Fruit fly (Drosophila melanogaster) whole organism, embryonic: ENCODE results near the gene CG5966.
A peak's percentile ranks its signal among the peaks of the same experiment; 100 is the strongest.

Experiments
- Bgb ChIP-seq: fragments of 200-800 bp; sonication (Bioruptor generic); IDR thresholded peaks from 2 replicates; pipeline ENCODE4 v1.3.6; 2022; ENCODE audit warnings: missing biosample characterization, missing genetic modification characterization; ENCODE audit not compliant: partially characterized antibody
- C15 ChIP-seq: fragments of 200-800 bp; sonication (Bioruptor generic); IDR thresholded peaks from 3 replicates; pipeline ENCODE4 v1.3.6; 2022; ENCODE audit warnings: missing biosample characterization, missing genetic modification characterization
- CG10431 ChIP-seq: fragments of 200-800 bp; sonication (Bioruptor generic); optimal IDR thresholded peaks from 3 replicates; lab custom pipeline; 2018; ENCODE audit warnings: missing biosample characterization, mild to moderate bottlenecking, missing genetic modification characterization
- CG13624 ChIP-seq: fragments of 200-800 bp; sonication (Bioruptor generic); optimal IDR thresholded peaks from 2 replicates; lab custom pipeline; 2016; ENCODE audit warnings: missing biosample characterization, missing genetic modification characterization
- CG15696 ChIP-seq: fragments of 200-800 bp; sonication (Bioruptor generic); optimal IDR thresholded peaks from 2 replicates; lab custom pipeline; 2019; ENCODE audit warnings: missing biosample characterization, mild to moderate bottlenecking, missing genetic modification characterization, moderate library complexity
- CG1603 ChIP-seq: fragments of 200-800 bp; sonication (Bioruptor generic); optimal IDR thresholded peaks from 2 replicates; lab custom pipeline; 2019; ENCODE audit warnings: missing biosample characterization, mild to moderate bottlenecking, missing genetic modification characterization, moderate library complexity
- CG18011 ChIP-seq: fragments of 200-800 bp; sonication (Bioruptor generic); optimal IDR thresholded peaks from 2 replicates; lab custom pipeline; 2017; ENCODE audit warnings: missing biosample characterization, missing genetic modification characterization, mild to moderate bottlenecking, moderate library complexity, missing genotype
- CG2129 ChIP-seq: fragments of 200-800 bp; sonication (Bioruptor generic); IDR thresholded peaks from 2 replicates; pipeline ENCODE4 v1.3.6; 2022; ENCODE audit warnings: missing biosample characterization, missing genetic modification characterization; ENCODE audit not compliant: partially characterized antibody
- CG32532 ChIP-seq: fragments of 200-800 bp; sonication (Bioruptor generic); IDR thresholded peaks from 2 replicates; pipeline ENCODE4 v1.3.6; 2022; ENCODE audit warnings: missing biosample characterization, missing genetic modification characterization
- CG33213 ChIP-seq: fragments of 200-800 bp; sonication (Bioruptor generic); optimal IDR thresholded peaks from 3 replicates; lab custom pipeline; 2016; ENCODE audit warnings: missing biosample characterization, missing genetic modification characterization
- CG3407 ChIP-seq: fragments of 200-800 bp; sonication (Bioruptor generic); optimal IDR thresholded peaks from 2 replicates; lab custom pipeline; 2018; ENCODE audit warnings: missing biosample characterization, mild to moderate bottlenecking, missing genetic modification characterization
- CG4328 ChIP-seq: fragments of 200-800 bp; sonication (Bioruptor generic); optimal IDR thresholded peaks from 3 replicates; lab custom pipeline; 2017; ENCODE audit warnings: missing biosample characterization, missing genetic modification reagents, missing genetic modification characterization
- CG4820 ChIP-seq: fragments of 200-800 bp; sonication (Bioruptor generic); optimal IDR thresholded peaks from 3 replicates; lab custom pipeline; 2016; ENCODE audit warnings: missing biosample characterization, missing genetic modification characterization
- CG5953 ChIP-seq: fragments of 200-800 bp; sonication (Bioruptor generic); IDR thresholded peaks from 2 replicates; pipeline ENCODE4 v1.3.6; 2022; ENCODE audit warnings: missing biosample characterization, missing genetic modification characterization
- CG6791 ChIP-seq: fragments of 200-800 bp; sonication (Bioruptor generic); IDR thresholded peaks from 3 replicates; pipeline ENCODE4 v1.3.6; 2022; ENCODE audit warnings: missing biosample characterization, missing genetic modification characterization; ENCODE audit not compliant: partially characterized antibody
- CG7556 ChIP-seq: fragments of 200-800 bp; sonication (Bioruptor generic); optimal IDR thresholded peaks from 2 replicates; lab custom pipeline; 2017; ENCODE audit warnings: missing biosample characterization, mild to moderate bottlenecking, missing genetic modification characterization
- CG7786 ChIP-seq: fragments of 200-800 bp; sonication (Bioruptor generic); optimal IDR thresholded peaks from 2 replicates; lab custom pipeline; 2016; ENCODE audit warnings: missing biosample characterization, missing genetic modification characterization
- CG8944 ChIP-seq: fragments of 200-800 bp; sonication (Bioruptor generic); optimal IDR thresholded peaks from 3 replicates; lab custom pipeline; 2016; ENCODE audit warnings: missing biosample characterization, missing genetic modification characterization
- Camta ChIP-seq: fragments of 200-800 bp; sonication (Bioruptor generic); optimal IDR thresholded peaks from 2 replicates; lab custom pipeline; 2016; ENCODE audit warnings: missing biosample characterization, missing genetic modification characterization
- Dp ChIP-seq: fragments of 200-800 bp; sonication (Bioruptor generic); optimal IDR thresholded peaks from 2 replicates; lab custom pipeline; 2018; ENCODE audit warnings: missing biosample characterization, mild to moderate bottlenecking, missing genetic modification characterization, moderate library complexity
- E2f1 ChIP-seq: fragments of 200-800 bp; sonication (Bioruptor generic); IDR thresholded peaks from 2 replicates; pipeline ENCODE4 v1.3.6; 2022; ENCODE audit warnings: missing biosample characterization, missing genetic modification characterization
- HLH4C ChIP-seq: fragments of 200-800 bp; sonication (Bioruptor generic); IDR thresholded peaks from 3 replicates; pipeline ENCODE4 v1.3.6; 2022; ENCODE audit warnings: missing biosample characterization, missing genetic modification characterization; ENCODE audit not compliant: partially characterized antibody
- HLH54F ChIP-seq: fragments of 200-800 bp; sonication (Bioruptor generic); optimal IDR thresholded peaks from 3 replicates; lab custom pipeline; 2016; ENCODE audit warnings: missing biosample characterization, missing genetic modification characterization
- Hey ChIP-seq: fragments of 200-800 bp; sonication (Bioruptor generic); optimal IDR thresholded peaks from 3 replicates; lab custom pipeline; 2018; ENCODE audit warnings: missing biosample characterization, mild to moderate bottlenecking, missing genetic modification characterization
- NfI ChIP-seq: fragments of 200-800 bp; sonication (Bioruptor generic); optimal IDR thresholded peaks from 3 replicates; lab custom pipeline; 2018; ENCODE audit warnings: missing biosample characterization, mild to moderate bottlenecking, missing genetic modification characterization, moderate library complexity
- Rx ChIP-seq: fragments of 200-800 bp; sonication (Bioruptor generic); IDR thresholded peaks from 2 replicates; pipeline ENCODE4 v1.3.6; 2022; ENCODE audit warnings: missing biosample characterization, missing genetic modification characterization
- bcd ChIP-seq: fragments of 200-800 bp; sonication (Bioruptor generic); optimal IDR thresholded peaks from 2 replicates; lab custom pipeline; 2017; ENCODE audit warnings: missing biosample characterization, mild to moderate bottlenecking, missing genetic modification characterization
- caup ChIP-seq: fragments of 200-800 bp; sonication (Bioruptor generic); optimal IDR thresholded peaks from 3 replicates; lab custom pipeline; 2017; ENCODE audit warnings: missing biosample characterization, mild to moderate bottlenecking, missing genetic modification characterization, moderate library complexity; ENCODE audit not compliant: severe bottlenecking
- dpn ChIP-seq, 2 experiments: fragments of 200-800 bp; sonication (Bioruptor generic); optimal IDR thresholded peaks; 3 replicates each; lab custom pipeline; 2016; ENCODE audit warnings: missing biosample characterization in 2 of 2, missing genetic modification characterization in 2 of 2
- en ChIP-seq: fragments of 200-800 bp; sonication (Bioruptor generic); optimal IDR thresholded peaks from 2 replicates; lab custom pipeline; 2016; ENCODE audit warnings: missing biosample characterization, missing genetic modification characterization
- exex ChIP-seq: fragments of 200-800 bp; sonication (Bioruptor generic); optimal IDR thresholded peaks from 4 replicates; lab custom pipeline; 2018; ENCODE audit warnings: missing biosample characterization, mild to moderate bottlenecking, missing genetic modification characterization, moderate library complexity
- hbn ChIP-seq: fragments of 200-800 bp; sonication (Bioruptor generic); IDR thresholded peaks from 2 replicates; pipeline ENCODE4 v1.3.6; 2022; ENCODE audit warnings: missing biosample characterization, missing genetic modification characterization; ENCODE audit not compliant: partially characterized antibody
- klu ChIP-seq: fragments of 200-800 bp; sonication (Bioruptor generic); IDR thresholded peaks from 2 replicates; pipeline ENCODE4 v1.3.6; 2022; ENCODE audit warnings: missing biosample characterization, missing genetic modification characterization
- kni ChIP-seq: fragments of 200-800 bp; sonication (Bioruptor generic); optimal IDR thresholded peaks from 3 replicates; lab custom pipeline; 2017; ENCODE audit warnings: mild to moderate bottlenecking, missing biosample characterization, missing genetic modification reagents, missing genetic modification characterization
- lbe ChIP-seq: fragments of 200-800 bp; sonication (Bioruptor generic); optimal IDR thresholded peaks from 2 replicates; lab custom pipeline; 2016; ENCODE audit warnings: missing biosample characterization, mild to moderate bottlenecking, missing genetic modification characterization
- lilli ChIP-seq: fragments of 200-800 bp; sonication (Bioruptor generic); optimal IDR thresholded peaks from 3 replicates; lab custom pipeline; 2016; ENCODE audit warnings: missing biosample characterization, missing genetic modification characterization
- mld ChIP-seq: fragments of 200-800 bp; sonication (Bioruptor generic); IDR thresholded peaks from 3 replicates; pipeline ENCODE4 v1.3.6; 2022; ENCODE audit warnings: missing biosample characterization, missing genetic modification characterization; ENCODE audit not compliant: partially characterized antibody
- nerfin-2 ChIP-seq: fragments of 200-800 bp; sonication (Bioruptor generic); IDR thresholded peaks from 2 replicates; pipeline ENCODE4 v1.3.6; 2022; ENCODE audit warnings: missing biosample characterization, missing genetic modification characterization; ENCODE audit not compliant: partially characterized antibody
- rib ChIP-seq: fragments of 200-800 bp; sonication (Bioruptor generic); IDR thresholded peaks from 2 replicates; pipeline ENCODE4 v1.3.6; 2022; ENCODE audit warnings: missing biosample characterization, missing genetic modification characterization
- scrt ChIP-seq: fragments of 200-800 bp; sonication (Bioruptor generic); optimal IDR thresholded peaks from 2 replicates; lab custom pipeline; 2018; ENCODE audit warnings: missing biosample characterization, mild to moderate bottlenecking, missing genetic modification characterization, moderate library complexity
- seq ChIP-seq: fragments of 200-800 bp; sonication (Bioruptor generic); IDR thresholded peaks from 2 replicates; pipeline ENCODE4 v1.3.6; 2022; ENCODE audit warnings: missing biosample characterization, missing genetic modification characterization
- sim ChIP-seq: fragments of 200-800 bp; sonication (Bioruptor generic); IDR thresholded peaks from 2 replicates; pipeline ENCODE4 v1.3.6; 2022; ENCODE audit warnings: missing biosample characterization, missing genetic modification characterization
- stwl ChIP-seq: fragments of 200-800 bp; sonication (Bioruptor generic); optimal IDR thresholded peaks from 3 replicates; lab custom pipeline; 2018; ENCODE audit warnings: missing biosample characterization, mild to moderate bottlenecking, missing genetic modification characterization, moderate library complexity
- tap ChIP-seq: fragments of 200-800 bp; optimal IDR thresholded peaks from 3 replicates; lab custom pipeline; 2019; ENCODE audit warnings: missing biosample characterization, mild to moderate bottlenecking, missing genetic modification characterization, moderate library complexity
- tin ChIP-seq: fragments of 200-800 bp; sonication (Bioruptor generic); optimal IDR thresholded peaks from 3 replicates; lab custom pipeline; 2016; ENCODE audit warnings: missing biosample characterization, missing genetic modification characterization
- tio ChIP-seq: fragments of 200-800 bp; sonication (Bioruptor generic); optimal IDR thresholded peaks from 2 replicates; lab custom pipeline; 2017; ENCODE audit warnings: missing biosample characterization, missing genetic modification characterization, inconsistent platforms
- unc-4 ChIP-seq: fragments of 200-800 bp; sonication (Bioruptor generic); IDR thresholded peaks from 2 replicates; pipeline ENCODE4 v1.3.6; 2022; ENCODE audit warnings: missing biosample characterization, missing genetic modification characterization; ENCODE audit not compliant: partially characterized antibody
- yki ChIP-seq: fragments of >200 bp; optimal IDR thresholded peaks from 3 replicates; lab custom pipeline; 2018
- zf30C ChIP-seq: fragments of 200-800 bp; sonication (Bioruptor generic); optimal IDR thresholded peaks from 3 replicates; lab custom pipeline; 2018; ENCODE audit warnings: missing biosample characterization, mild to moderate bottlenecking, missing genetic modification characterization

The CG5966 gene

DNA sequence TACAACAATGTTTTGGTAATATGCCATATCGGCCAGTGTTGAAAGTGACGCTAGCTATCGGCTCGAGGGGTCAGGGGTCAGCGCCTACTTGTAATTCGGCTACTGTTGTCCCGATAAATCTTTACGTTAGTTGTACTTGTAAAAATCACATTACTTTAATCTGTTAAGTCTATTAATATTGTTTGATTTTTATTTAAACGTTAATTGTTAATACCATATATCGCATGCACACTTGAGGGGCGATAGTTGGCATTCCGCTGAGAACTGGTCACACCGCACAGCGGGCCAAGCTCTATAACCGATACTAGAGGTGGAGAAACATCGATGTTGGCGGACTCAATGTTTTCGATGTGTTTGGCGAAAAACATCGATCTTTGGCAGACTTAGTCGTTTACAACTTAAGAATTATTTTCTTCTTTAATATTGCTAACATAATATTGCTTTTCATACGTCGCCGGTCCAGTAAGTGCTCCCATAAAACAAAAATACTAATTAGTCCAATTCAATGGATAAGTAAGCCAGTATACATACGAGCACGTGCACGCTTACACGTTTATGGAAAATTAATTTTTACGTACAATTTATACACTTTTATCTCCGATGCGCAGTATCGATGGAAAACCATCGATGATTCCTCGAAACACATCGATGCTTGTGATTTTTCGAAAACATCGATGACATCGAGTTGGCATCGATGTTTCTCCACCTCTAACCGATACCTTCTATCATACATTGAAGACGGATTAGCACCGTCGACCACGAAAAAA is 48.8 kb downstream of the CG5966 start, which contains the start of the genes rux and MCTS1 (continued):
- TF ChIP-seq seq = no peak
- TF ChIP-seq CG1603 (tag; lab: Kevin White, UChicago) = peak; percentile 65
- peak; percentile 93 for TF ChIP-seq CG2129
- TF ChIP-seq bcd (GFP tag; lab: Kevin White, UChicago) = peak; percentile 31
- TF ChIP-seq rib = no peak
- TF ChIP-seq sim (GFP tag; lab: Robert Waterston, UW) = no peak
- peak; percentile 42 for TF ChIP-seq tio (GFP tag; lab: Kevin White, UChicago)
- peak; percentile 3 for TF ChIP-seq CG13624
- no peak for TF ChIP-seq CG10431
- TF ChIP-seq CG7786 (GFP tag; lab: Kevin White, UChicago) = peak; percentile 23
- TF ChIP-seq tap (tag; lab: Kevin White, UChicago) = no peak
- TF ChIP-seq HLH4C = peak; percentile 98
- peak; percentile 32 for TF ChIP-seq Camta
- TF ChIP-seq CG4328 (GFP tag; lab: Kevin White, UChicago) = no peak
- peak; percentile 50 for TF ChIP-seq lilli (GFP tag; lab: Kevin White, UChicago)
- peak; percentile 19 for TF ChIP-seq CG33213
- no peak for TF ChIP-seq yki (lab: Kevin White, UChicago)
- peak; percentile 82 for TF ChIP-seq unc-4 (GFP tag; lab: Robert Waterston, UW)
- TF ChIP-seq CG32532 = peak; percentile 44; the same call in 1 of the 2 replicates
- TF ChIP-seq mld (GFP tag; lab: Robert Waterston, UW) = peak; percentile 86
- peak; percentile 2 for TF ChIP-seq NfI (GFP tag; lab: Kevin White, UChicago)
- TF ChIP-seq nerfin-2 = peak; percentile 92
- TF ChIP-seq caup (GFP tag; lab: Kevin White, UChicago) = no peak
- no peak for TF ChIP-seq Hey (tag; lab: Kevin White, UChicago)
- TF ChIP-seq en (GFP tag; lab: Kevin White, UChicago) = no peak
- no peak for TF ChIP-seq CG8944 (GFP tag; lab: Kevin White, UChicago)
- TF ChIP-seq CG15696 = no peak
- peak; percentile 49 for TF ChIP-seq CG18011
- peak; percentile 89 for TF ChIP-seq Bgb (GFP tag; lab: Robert Waterston, UW)
- TF ChIP-seq kni (GFP tag; lab: Kevin White, UChicago) = no peak
- TF ChIP-seq scrt = no peak
- peak; percentile 21; the same call in 1 of the 2 replicates for TF ChIP-seq klu (GFP tag; lab: Robert Waterston, UW)
- TF ChIP-seq stwl (tag; lab: Kevin White, UChicago) = peak; percentile 51
- peak; percentile 39 for TF ChIP-seq HLH54F (GFP tag; lab: Kevin White, UChicago)
- no peak for TF ChIP-seq CG3407 (GFP tag; lab: Kevin White, UChicago)
- peak; percentile 14 for TF ChIP-seq CG4820
- peak; percentile 40 for TF ChIP-seq lbe (GFP tag; lab: Kevin White, UChicago)
- no peak for TF ChIP-seq CG5953 (GFP tag; lab: Robert Waterston, UW)
- no peak for TF ChIP-seq zf30C (GFP tag; lab: Kevin White, UChicago)
- TF ChIP-seq exex (tag; lab: Kevin White, UChicago) = no peak
- TF ChIP-seq hbn (GFP tag; lab: Robert Waterston, UW) = peak; percentile 87
- TF ChIP-seq tin (GFP tag; lab: Kevin White, UChicago) = peak; percentile 22
- no peak for TF ChIP-seq Rx (GFP tag; lab: Robert Waterston, UW)
- peak; percentile 89 for TF ChIP-seq CG6791 (GFP tag; lab: Robert Waterston, UW)
- TF ChIP-seq Dp = peak; percentile 20
- TF ChIP-seq E2f1 (GFP tag; lab: Robert Waterston, UW) = no peak
- TF ChIP-seq CG7556 (GFP tag; lab: Kevin White, UChicago) = peak; percentile 6
- TF ChIP-seq C15 (GFP tag; lab: Robert Waterston, UW) = no peak
- TF ChIP-seq dpn (GFP tag; optimal IDR thresholded peaks at IDR 0.05; lab: Kevin White, UChicago) = peak in 1 of 2 experiments; percentile 27
